Worm (Caenorhabditis elegans): Measurements from ENCODE around the gene T05C1.1.

The T05C1.1 gene

DNA sequence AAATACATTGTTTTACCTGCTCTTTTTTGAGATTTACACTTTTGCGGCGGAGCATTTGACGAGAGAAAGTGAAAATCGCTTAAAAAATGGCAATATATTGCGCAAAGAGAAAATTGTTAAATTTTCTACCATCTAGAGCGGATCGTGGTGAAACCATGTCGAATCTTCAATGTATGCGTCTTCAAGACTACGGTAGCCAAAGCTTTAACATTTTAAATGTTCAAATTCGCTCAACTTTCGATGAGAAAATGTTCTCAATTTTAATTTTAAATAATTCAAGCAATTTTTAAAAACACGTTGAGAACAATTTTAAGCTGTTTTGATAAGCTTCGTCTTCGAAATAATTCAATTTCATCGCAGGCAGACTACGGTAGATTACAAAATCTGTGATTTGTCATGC is 18.1 kb upstream of the T05C1.1 start:
- TF ChIP-seq lin-1 (GFP tag; IDR thresholded peaks at IDR 0.05) (no peak), nhr-111 (GFP tag; optimal IDR thresholded peaks at IDR 0.05) (no peak), nhr-11 (tag; optimal IDR thresholded peaks at IDR 0.05) (no peak), pqm-1 (tag; optimal IDR thresholded peaks at IDR 0.05) (no peak), F49E8.2 (tag; optimal IDR thresholded peaks at IDR 0.05; ENCODE audit: borderline replicate concordance) (no peak), unc-62 (GFP tag; optimal IDR thresholded peaks at IDR 0.05 in 1 of 2) (no peak), unc-62 (tag; optimal IDR thresholded peaks at IDR 0.05) (no peak), saeg-2 (GFP tag; IDR thresholded peaks at IDR 0.05) (no peak), nhr-77 (tag; optimal IDR thresholded peaks at IDR 0.05) (no peak), R02D3.7 (tag; optimal IDR thresholded peaks at IDR 0.05) (no peak), cey-2 (tag; optimal IDR thresholded peaks at IDR 0.05; ENCODE audit: borderline replicate concordance, insufficient read depth) (no peak), lim-7 (GFP tag; IDR thresholded peaks at IDR 0.05) (no peak), daf-8 (GFP tag; IDR thresholded peaks at IDR 0.05) (no peak)

DNA sequence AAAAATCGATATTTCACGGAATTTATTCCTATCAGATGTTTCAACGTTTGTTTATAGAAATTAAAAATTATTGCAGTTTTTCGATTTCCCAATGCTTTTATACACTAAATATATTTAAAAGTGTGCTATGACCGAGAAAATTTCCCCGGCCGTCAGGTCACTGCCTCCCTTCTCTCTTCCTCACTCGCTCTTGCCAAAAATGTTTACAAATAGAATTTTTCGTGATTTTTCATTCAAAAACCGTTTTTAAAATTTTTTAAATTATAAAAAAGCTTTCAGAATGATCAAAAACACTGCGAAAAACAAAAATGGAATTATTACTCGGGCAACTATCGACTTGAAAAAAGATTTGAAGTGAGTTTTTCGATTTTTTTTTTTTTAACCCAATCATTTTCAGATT is 17.6 kb upstream of the T05C1.1 start, which contains the start of the genes T12C9.7 and vps-18:
Gene T12C9.7 (minus strand): TSS at position 101 of the 400 bp plus-strand sequence.
Gene vps-18 (plus strand): TSS at position 280 of the 400 bp plus-strand sequence.
- TF ChIP-seq mes-2 (tag; optimal IDR thresholded peaks at IDR 0.05; ENCODE audit: poor library complexity, severe bottlenecking) (no peak), egl-43 (GFP tag; IDR thresholded peaks at IDR 0.05) (no peak), spr-3 (GFP tag; optimal IDR thresholded peaks at IDR 0.05) (no peak), duxl-1 (tag; optimal IDR thresholded peaks at IDR 0.05; ENCODE audit: poor library complexity) (no peak), daf-16 (GFP tag; optimal IDR thresholded peaks at IDR 0.05) (no peak), daf-16 (tag; optimal IDR thresholded peaks at IDR 0.05) (peak; percentile 5), mep-1 (tag; optimal IDR thresholded peaks at IDR 0.05) (no peak)

DNA sequence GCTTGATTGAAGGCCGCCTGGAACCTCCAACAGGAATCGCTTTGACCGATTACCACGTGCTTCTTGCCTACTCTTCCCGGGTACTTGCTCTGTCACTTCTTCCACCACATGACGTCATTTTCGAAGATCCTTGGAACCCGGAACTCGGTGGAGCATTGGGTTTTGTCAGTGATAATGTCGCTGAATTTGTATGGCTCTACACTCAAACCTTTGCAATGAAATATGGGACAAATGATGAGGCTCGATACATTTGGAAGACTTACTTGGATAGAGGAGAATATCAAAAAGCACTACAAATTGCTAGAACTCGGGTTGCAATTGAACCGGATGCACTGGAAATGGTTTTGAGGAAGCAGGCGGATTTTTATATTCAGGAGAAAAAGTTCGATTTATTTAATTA is 15.6 kb upstream of the T05C1.1 start:
- TF ChIP-seq T20F7.1 (GFP tag; optimal IDR thresholded peaks at IDR 0.05) (no peak), aha-1 (tag) (peak; percentile 94), hmg-1.1 (GFP tag; IDR thresholded peaks at IDR 0.05) (no peak), lin-13 (GFP tag; optimal IDR thresholded peaks at IDR 0.05) (no peak), lin-1 (GFP tag; IDR thresholded peaks at IDR 0.05) (no peak), egl-43 (GFP tag; IDR thresholded peaks at IDR 0.05) (no peak), pqm-1 (tag; optimal IDR thresholded peaks at IDR 0.05) (no peak), ctbp-1 (GFP tag; IDR thresholded peaks at IDR 0.05) (no peak), unc-62 (GFP tag; optimal IDR thresholded peaks at IDR 0.05 in 1 of 2) (peak in 1 of 2 experiments; percentile 46), unc-62 (tag; optimal IDR thresholded peaks at IDR 0.05) (no peak)

DNA sequence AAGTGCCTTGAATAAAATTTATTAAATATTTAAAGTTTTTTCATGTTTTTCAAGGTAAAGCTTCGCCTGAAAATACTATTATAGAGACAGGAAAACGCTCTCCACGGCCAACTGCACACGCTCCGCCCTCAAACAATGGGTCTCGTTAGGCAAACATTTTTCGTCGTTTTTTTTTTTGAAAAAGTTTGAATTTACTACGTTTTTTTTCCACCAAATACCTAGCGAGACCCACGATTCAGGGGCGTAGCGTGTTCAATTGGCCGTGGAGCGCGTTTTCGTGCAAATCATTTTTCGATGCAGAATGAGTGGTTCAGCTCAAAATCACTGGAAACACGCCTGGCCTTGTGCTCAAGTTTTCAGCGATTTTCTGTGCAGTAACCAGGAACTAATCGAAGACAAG is 10.5 kb upstream of the T05C1.1 start, which contains the start of gene W06B4.2:
Gene W06B4.2 (plus strand): TSS at position 301 of the 400 bp plus-strand sequence.
- no peak for TF ChIP-seq egl-27 (tag; optimal IDR thresholded peaks at IDR 0.05)
- no peak for TF ChIP-seq nhr-28 (tag; optimal IDR thresholded peaks at IDR 0.05)
- no peak for TF ChIP-seq lim-7 (GFP tag; IDR thresholded peaks at IDR 0.05)
- no peak for TF ChIP-seq T26A8.4 (GFP tag; IDR thresholded peaks at IDR 0.05)
- no peak for TF ChIP-seq lin-1 (GFP tag; IDR thresholded peaks at IDR 0.05)
- TF ChIP-seq hlh-30 (tag; optimal IDR thresholded peaks at IDR 0.05; ENCODE audit: insufficient read depth) = no peak
- no peak for TF ChIP-seq mdl-1 (tag; optimal IDR thresholded peaks at IDR 0.05)
- no peak for TF ChIP-seq hlh-11 (tag; optimal IDR thresholded peaks at IDR 0.05)
- TF ChIP-seq dmd-9 (GFP tag; IDR thresholded peaks at IDR 0.05) = no peak
- TF ChIP-seq dmd-8 (GFP tag; IDR thresholded peaks at IDR 0.05) = no peak
- TF ChIP-seq spr-3 (GFP tag; optimal IDR thresholded peaks at IDR 0.05) = no peak
- no peak for TF ChIP-seq nhr-42 (GFP tag; IDR thresholded peaks at IDR 0.05)
- no peak for TF ChIP-seq dve-1 (tag; optimal IDR thresholded peaks at IDR 0.05; ENCODE audit: insufficient read depth)
- TF ChIP-seq unc-39 (tag; optimal IDR thresholded peaks at IDR 0.05) = no peak

Measured in whole organism, L4 larva.